Fruit fly (Drosophila melanogaster) whole organism, prepupa: ENCODE measurements around the gene Obp99c.

Source experiments
- Blimp-1 ChIP-seq: fragments of 200-800 bp; sonication (Bioruptor generic); optimal IDR thresholded peaks from 3 replicates; lab custom pipeline; 2017; ENCODE audit warnings: missing biosample characterization, missing genetic modification characterization, mild to moderate bottlenecking, moderate library complexity, missing genetic modification reagents
- CG10631 ChIP-seq: fragments of 200-800 bp; sonication (Bioruptor generic); optimal IDR thresholded peaks from 2 replicates; lab custom pipeline; 2016; ENCODE audit warnings: missing biosample characterization, missing genetic modification characterization
- CG10669 ChIP-seq: fragments of 200-800 bp; sonication (Bioruptor generic); optimal IDR thresholded peaks from 3 replicates; lab custom pipeline; 2018; ENCODE audit warnings: missing biosample characterization, mild to moderate bottlenecking, missing genetic modification characterization, moderate library complexity
- CG11294 ChIP-seq: fragments of 200-800 bp; sonication (Bioruptor generic); IDR thresholded peaks from 2 replicates; pipeline ENCODE4 v1.3.6; 2022; ENCODE audit warnings: missing biosample characterization, missing genetic modification characterization
- CG11902 ChIP-seq: fragments of 200-800 bp; sonication (Bioruptor generic); optimal IDR thresholded peaks from 3 replicates; lab custom pipeline; 2016; ENCODE audit warnings: missing biosample characterization, missing genetic modification characterization
- CG15336 ChIP-seq: fragments of 200-800 bp; sonication (Bioruptor generic); IDR thresholded peaks from 2 replicates; pipeline ENCODE4 v1.3.6; 2022; ENCODE audit warnings: missing biosample characterization, missing genetic modification characterization
- CG1621 ChIP-seq: fragments of 200-800 bp; sonication (Bioruptor generic); optimal IDR thresholded peaks from 3 replicates; lab custom pipeline; 2018; ENCODE audit warnings: missing biosample characterization, mild to moderate bottlenecking, missing genetic modification characterization
- CG16779 ChIP-seq: fragments of 200-800 bp; sonication (Bioruptor generic); optimal IDR thresholded peaks from 3 replicates; lab custom pipeline; 2017; ENCODE audit warnings: missing biosample characterization, mild to moderate bottlenecking, missing genetic modification characterization
- CG3032 ChIP-seq: fragments of 200-800 bp; optimal IDR thresholded peaks from 2 replicates; lab custom pipeline; 2019; ENCODE audit warnings: missing biosample characterization, mild to moderate bottlenecking, missing genetic modification characterization, moderate library complexity
- CG31627 ChIP-seq: fragments of 200-800 bp; sonication (Bioruptor generic); optimal IDR thresholded peaks from 3 replicates; lab custom pipeline; 2016; ENCODE audit warnings: missing biosample characterization, missing genetic modification characterization
- CG34406 ChIP-seq: fragments of 200-800 bp; sonication (Bioruptor generic); optimal IDR thresholded peaks from 3 replicates; lab custom pipeline; 2016; ENCODE audit warnings: missing biosample characterization, missing genetic modification characterization
- CG3919 ChIP-seq: fragments of 200-800 bp; sonication (Bioruptor generic); optimal IDR thresholded peaks from 3 replicates; lab custom pipeline; 2016; ENCODE audit warnings: missing biosample characterization, missing genetic modification characterization
- CG4318 ChIP-seq: fragments of 200-800 bp; sonication (Bioruptor generic); optimal IDR thresholded peaks from 3 replicates; lab custom pipeline; 2017; ENCODE audit warnings: missing biosample characterization, mild to moderate bottlenecking, missing genetic modification characterization
- CG6163 ChIP-seq: fragments of 200-800 bp; sonication (Bioruptor generic); IDR thresholded peaks from 3 replicates; pipeline ENCODE4 v1.3.6; 2022; ENCODE audit warnings: missing biosample characterization, missing genetic modification characterization
- CG6792 ChIP-seq: fragments of 200-800 bp; sonication (Bioruptor generic); optimal IDR thresholded peaks from 3 replicates; lab custom pipeline; 2016; ENCODE audit warnings: missing biosample characterization, missing genetic modification characterization
- CG6808 ChIP-seq: fragments of 200-800 bp; sonication (Bioruptor generic); optimal IDR thresholded peaks from 3 replicates; lab custom pipeline; 2017; ENCODE audit warnings: missing biosample characterization, missing genetic modification characterization, mild to moderate bottlenecking, moderate library complexity, missing genetic modification reagents
- CG6854 ChIP-seq: fragments of 200-800 bp; sonication (Bioruptor generic); optimal IDR thresholded peaks from 2 replicates; lab custom pipeline; 2017; ENCODE audit warnings: missing biosample characterization, mild to moderate bottlenecking, missing genetic modification characterization
- CG8319 ChIP-seq: fragments of 200-800 bp; sonication (Bioruptor generic); optimal IDR thresholded peaks from 3 replicates; lab custom pipeline; 2016; ENCODE audit warnings: missing biosample characterization, missing genetic modification characterization
- CG8632 ChIP-seq: fragments of 200-800 bp; sonication (Bioruptor generic); optimal IDR thresholded peaks from 3 replicates; lab custom pipeline; 2016; ENCODE audit warnings: missing biosample characterization, missing genetic modification characterization
- CG9139 ChIP-seq: fragments of 200-800 bp; sonication (Bioruptor generic); optimal IDR thresholded peaks from 3 replicates; lab custom pipeline; 2017; ENCODE audit warnings: missing biosample characterization, mild to moderate bottlenecking, missing genetic modification characterization
- Eip93F ChIP-seq: fragments of 200-800 bp; sonication (Bioruptor generic); optimal IDR thresholded peaks from 2 replicates; lab custom pipeline; 2016; ENCODE audit warnings: missing biosample characterization, mild to moderate bottlenecking, missing genetic modification characterization
- Ets21C ChIP-seq: fragments of 200-800 bp; sonication (Bioruptor generic); optimal IDR thresholded peaks from 3 replicates; lab custom pipeline; 2016; ENCODE audit warnings: missing biosample characterization, missing genetic modification characterization
- Ets96B ChIP-seq: fragments of 200-800 bp; optimal IDR thresholded peaks from 2 replicates; lab custom pipeline; 2019; ENCODE audit warnings: missing biosample characterization, mild to moderate bottlenecking, missing genetic modification characterization, moderate library complexity
- Gug ChIP-seq: fragments of 200-800 bp; sonication (Bioruptor generic); IDR thresholded peaks from 2 replicates; pipeline ENCODE4 v1.3.6; 2022; ENCODE audit warnings: missing biosample characterization, missing genetic modification characterization
- Hr39 ChIP-seq: fragments of 200-800 bp; sonication (Bioruptor generic); optimal IDR thresholded peaks from 2 replicates; lab custom pipeline; 2016; ENCODE audit warnings: missing biosample characterization, missing genetic modification characterization
- Hr4 ChIP-seq: fragments of 200-800 bp; sonication (Bioruptor generic); optimal IDR thresholded peaks from 3 replicates; lab custom pipeline; 2016; ENCODE audit warnings: missing biosample characterization, missing genetic modification characterization
- Lpt ChIP-seq: fragments of 200-800 bp; sonication (Bioruptor generic); optimal IDR thresholded peaks from 3 replicates; lab custom pipeline; 2016; ENCODE audit warnings: missing biosample characterization, missing genetic modification characterization
- OdsH ChIP-seq: fragments of 200-800 bp; sonication (Bioruptor generic); optimal IDR thresholded peaks from 3 replicates; lab custom pipeline; 2016; ENCODE audit warnings: missing biosample characterization, missing genetic modification characterization
- Sox102F ChIP-seq: fragments of 200-800 bp; sonication (Bioruptor generic); optimal IDR thresholded peaks from 2 replicates; lab custom pipeline; 2016; ENCODE audit warnings: missing biosample characterization, mild to moderate bottlenecking, missing genetic modification characterization
- Sox14 ChIP-seq: fragments of 200-800 bp; sonication (Bioruptor generic); optimal IDR thresholded peaks from 3 replicates; lab custom pipeline; 2016; ENCODE audit warnings: missing biosample characterization, missing genetic modification characterization
- achi ChIP-seq: fragments of 200-800 bp; sonication (Bioruptor generic); optimal IDR thresholded peaks from 3 replicates; lab custom pipeline; 2016; ENCODE audit warnings: missing biosample characterization, missing genetic modification characterization
- cyc ChIP-seq: fragments of 200-800 bp; sonication (Bioruptor generic); optimal IDR thresholded peaks from 3 replicates; lab custom pipeline; 2016; ENCODE audit warnings: missing biosample characterization, missing genetic modification characterization
- dsx ChIP-seq: fragments of 200-800 bp; optimal IDR thresholded peaks from 3 replicates; lab custom pipeline; 2019; ENCODE audit warnings: missing biosample characterization, mild to moderate bottlenecking, missing genetic modification characterization, moderate library complexity; ENCODE audit not compliant: poor library complexity, severe bottlenecking
- eg ChIP-seq: fragments of 200-800 bp; sonication (Bioruptor generic); IDR thresholded peaks from 3 replicates; pipeline ENCODE4 v1.3.6; 2022; ENCODE audit warnings: missing biosample characterization, missing genetic modification characterization
- lz ChIP-seq: fragments of 200-800 bp; sonication (Bioruptor generic); optimal IDR thresholded peaks from 3 replicates; lab custom pipeline; 2016; ENCODE audit warnings: missing biosample characterization, missing genetic modification characterization
- salr ChIP-seq, 2 experiments: fragments of 200-800 bp; sonication (Bioruptor generic); optimal IDR thresholded peaks; 3 replicates each; lab custom pipeline; 2016 to 2018; ENCODE audit warnings: missing biosample characterization in 2 of 2, missing genetic modification characterization in 2 of 2, mild to moderate bottlenecking in 1 of 2
- svp ChIP-seq: fragments of 200-800 bp; sonication (Bioruptor generic); peaks from one replicate; lab custom pipeline; 2016; ENCODE audit warnings: missing biosample characterization, missing genetic modification characterization
- topi ChIP-seq: fragments of 200-800 bp; sonication (Bioruptor generic); optimal IDR thresholded peaks from 3 replicates; lab custom pipeline; 2016; ENCODE audit warnings: missing biosample characterization, missing genetic modification characterization
- vri ChIP-seq: fragments of 200-800 bp; sonication (Bioruptor generic); optimal IDR thresholded peaks from 3 replicates; lab custom pipeline; 2016; ENCODE audit warnings: missing biosample characterization, mild to moderate bottlenecking, missing genetic modification characterization

Obp99c gene

dm6 chr3R:29697841-29698240 lies 8.7 kb upstream of the Obp99c start:
- TF ChIP-seq Gug, result no peak
- no peak for TF ChIP-seq CG31627

dm6 chr3R:29696359-29696758 lies 7.2 kb upstream of the Obp99c start:
- TF ChIP-seq Hr39, result peak; percentile 8
- no peak for TF ChIP-seq CG1621 (tag; lab: Kevin White, UChicago)

dm6 chr3R:29695744-29696143 lies 6.6 kb upstream of the Obp99c start:
- no peak for TF ChIP-seq CG10669 (GFP tag; lab: Kevin White, UChicago)
- TF ChIP-seq CG10631 (GFP tag; lab: Kevin White, UChicago), result no peak
- no peak for TF ChIP-seq CG9139 (GFP tag; lab: Kevin White, UChicago)
- TF ChIP-seq CG16779, result no peak
- TF ChIP-seq cyc, result no peak
- TF ChIP-seq CG6792, result no peak
- no peak for TF ChIP-seq Ets96B (tag; lab: Kevin White, UChicago)
- TF ChIP-seq Eip93F (GFP tag; lab: Kevin White, UChicago), result no peak
- no peak for TF ChIP-seq CG3032 (tag; lab: Kevin White, UChicago)
- TF ChIP-seq CG4318, result no peak
- TF ChIP-seq achi (GFP tag; lab: Kevin White, UChicago), result no peak
- no peak for TF ChIP-seq OdsH (GFP tag; lab: Kevin White, UChicago)
- TF ChIP-seq CG3919 (GFP tag; lab: Kevin White, UChicago), result no peak
- no peak for TF ChIP-seq CG15336 (GFP tag; lab: Robert Waterston, UW)
- TF ChIP-seq lz (GFP tag; lab: Kevin White, UChicago), result no peak
- no peak for TF ChIP-seq CG8632 (GFP tag; lab: Kevin White, UChicago)

- TF ChIP-seq CG15336 (GFP tag; lab: Robert Waterston, UW), result no peak
- TF ChIP-seq Sox14, result peak; percentile 29
- TF ChIP-seq dsx (GFP tag; lab: Kevin White, UChicago), result peak; percentile 43
- TF ChIP-seq salr (GFP tag; optimal IDR thresholded peaks at IDR 0.05; lab: Kevin White, UChicago), result no peak
- no peak for TF ChIP-seq CG6808
- TF ChIP-seq eg (GFP tag; lab: Robert Waterston, UW), result 0 out of 3 replicates have a peak, but pooled peaks have one; percentile 20
These were observed 3.0 kb upstream of the Obp99c start, which contains the start of gene dmrt99B for dm6 chr3R:29692009-29692641. TSS of gene dmrt99B (plus strand) at chr3R:29692591.

- TF ChIP-seq eg (GFP tag; lab: Robert Waterston, UW) (0 out of 3 replicates have a peak, but pooled peaks have one; percentile 19), Ets21C (GFP tag; lab: Kevin White, UChicago) (no peak), dsx (GFP tag; lab: Kevin White, UChicago) (peak; percentile 100), Hr4 (GFP tag; lab: Kevin White, UChicago) (no peak), CG6163 (GFP tag; lab: Robert Waterston, UW) (0 out of 3 replicates have a peak, but pooled peaks have one; percentile 5)
These were observed 1.9 kb upstream of the Obp99c start for dm6 chr3R:29690960-29691527.

dm6 chr3R:29690539-29690852 lies 1.4 kb upstream of the Obp99c start:
- TF ChIP-seq Eip93F (GFP tag; lab: Kevin White, UChicago), result no peak
- peak; percentile 6 for TF ChIP-seq CG6808
- peak; percentile 35 for TF ChIP-seq CG10631 (GFP tag; lab: Kevin White, UChicago)
- TF ChIP-seq CG6792, result no peak
- TF ChIP-seq svp, result peak; percentile 13
- peak; percentile 44 for TF ChIP-seq topi
- no peak for TF ChIP-seq Blimp-1
- TF ChIP-seq CG11902 (GFP tag; lab: Kevin White, UChicago), result peak; percentile 32
- no peak for TF ChIP-seq CG16779
- TF ChIP-seq vri (GFP tag; lab: Kevin White, UChicago), result no peak
- TF ChIP-seq Sox102F, result no peak
- TF ChIP-seq CG1621 (tag; lab: Kevin White, UChicago), result peak; percentile 52
- peak; percentile 46 for TF ChIP-seq CG15336 (GFP tag; lab: Robert Waterston, UW)
- TF ChIP-seq CG8319 (GFP tag; lab: Kevin White, UChicago), result no peak
- peak; percentile 44; the same call in 1 of the 3 replicates for TF ChIP-seq eg (GFP tag; lab: Robert Waterston, UW)
- no peak for TF ChIP-seq CG11294 (GFP tag; lab: Robert Waterston, UW)
- no peak for TF ChIP-seq Lpt (GFP tag; lab: Kevin White, UChicago)
- TF ChIP-seq CG3032 (tag; lab: Kevin White, UChicago), result peak; percentile 61
- TF ChIP-seq CG9139 (GFP tag; lab: Kevin White, UChicago), result no peak
- no peak for TF ChIP-seq CG6854
- peak; percentile 54 for TF ChIP-seq achi (GFP tag; lab: Kevin White, UChicago)
- no peak for TF ChIP-seq Ets21C (GFP tag; lab: Kevin White, UChicago)
- TF ChIP-seq CG34406 (GFP tag; lab: Kevin White, UChicago), result peak; percentile 6
